Worm (Caenorhabditis elegans): ENCODE data around the gene F21C10.10.
A peak's percentile ranks its signal among the peaks of the same experiment; 100 is the strongest.

F21C10.10 gene

ce11 chrV:9125345-9125744 is 29.3 kb downstream of the F21C10.10 start, which contains the start of gene F21C10.5:
Gene F21C10.5, plus strand, starts transcription at chrV:9125645.
- TF ChIP-seq aly-2 (tag; optimal IDR thresholded peaks at IDR 0.05) (no peak), snpc-4 (tag; optimal IDR thresholded peaks at IDR 0.05) (no peak), ztf-11 (tag; optimal IDR thresholded peaks at IDR 0.05) (no peak), elt-1 (tag; optimal IDR thresholded peaks at IDR 0.05) (no peak), nfya-1 (tag; optimal IDR thresholded peaks at IDR 0.05; ENCODE audit: insufficient read depth) (no peak), elt-2 (tag; optimal IDR thresholded peaks at IDR 0.05) (no peak), nhr-11 (tag; optimal IDR thresholded peaks at IDR 0.05) (no peak), ZK546.5 (tag; optimal IDR thresholded peaks at IDR 0.05) (no peak), pha-4 (tag; optimal IDR thresholded peaks at IDR 0.05) (no peak), nhr-23 (tag; optimal IDR thresholded peaks at IDR 0.05) (no peak), nhr-67 (tag; optimal IDR thresholded peaks at IDR 0.05) (no peak), nhr-76 (tag; optimal IDR thresholded peaks at IDR 0.05) (no peak)

ce11 chrV:9126316-9126715 is 30.2 kb downstream of the F21C10.10 start, which contains the start of gene F21C10.4:
Gene F21C10.4, plus strand, starts transcription at chrV:9126616.
- TF ChIP-seq ztf-11 (tag; optimal IDR thresholded peaks at IDR 0.05), result no peak
- TF ChIP-seq R02D3.7 (tag; optimal IDR thresholded peaks at IDR 0.05), result no peak
- TF ChIP-seq elt-2 (tag; optimal IDR thresholded peaks at IDR 0.05), result no peak
- TF ChIP-seq unc-39 (tag; optimal IDR thresholded peaks at IDR 0.05), result no peak
- no peak for TF ChIP-seq ZK546.5 (tag; optimal IDR thresholded peaks at IDR 0.05)
- TF ChIP-seq fos-1 (tag; optimal IDR thresholded peaks at IDR 0.05), result no peak
- no peak for TF ChIP-seq nfya-1 (tag; optimal IDR thresholded peaks at IDR 0.05; ENCODE audit: insufficient read depth)
- TF ChIP-seq nhr-76 (tag; optimal IDR thresholded peaks at IDR 0.05), result no peak
- TF ChIP-seq zag-1 (tag; optimal IDR thresholded peaks at IDR 0.05), result no peak
- no peak for TF ChIP-seq pqm-1 (tag; optimal IDR thresholded peaks at IDR 0.05)
- no peak for TF ChIP-seq hmg-11 (tag; optimal IDR thresholded peaks at IDR 0.05)
- TF ChIP-seq egl-27 (tag; optimal IDR thresholded peaks at IDR 0.05), result no peak
- no peak for TF ChIP-seq nhr-25 (tag; optimal IDR thresholded peaks at IDR 0.05)
- TF ChIP-seq lin-39 (tag; optimal IDR thresholded peaks at IDR 0.05), result no peak
- TF ChIP-seq daf-12 (tag; optimal IDR thresholded peaks at IDR 0.05), result no peak
- TF ChIP-seq elt-3 (tag; optimal IDR thresholded peaks at IDR 0.05), result no peak
- TF ChIP-seq lsy-12 (tag; optimal IDR thresholded peaks at IDR 0.05), result no peak
- no peak for TF ChIP-seq pha-4 (tag; optimal IDR thresholded peaks at IDR 0.05)
- no peak for TF ChIP-seq ceh-9 (tag; optimal IDR thresholded peaks at IDR 0.05)

ce11 chrV:9127773-9128172 is 31.7 kb downstream of the F21C10.10 start, which contains the start of gene F21C10.3:
Gene F21C10.3, plus strand, starts transcription at chrV:9128073.
- TF ChIP-seq egl-27 (tag; optimal IDR thresholded peaks at IDR 0.05) (no peak), ZK546.5 (tag; optimal IDR thresholded peaks at IDR 0.05) (no peak), elt-1 (tag; optimal IDR thresholded peaks at IDR 0.05) (no peak)

- TF ChIP-seq egl-5 (tag; optimal IDR thresholded peaks at IDR 0.05), result no peak
- TF ChIP-seq fkh-2 (tag; optimal IDR thresholded peaks at IDR 0.05), result no peak
- TF ChIP-seq nhr-11 (tag; optimal IDR thresholded peaks at IDR 0.05), result peak; percentile 82
- TF ChIP-seq ama-1 (optimal IDR thresholded peaks at IDR 0.05), result no peak
- no peak for TF ChIP-seq nhr-77 (tag; optimal IDR thresholded peaks at IDR 0.05)
- no peak for TF ChIP-seq pqm-1 (tag; optimal IDR thresholded peaks at IDR 0.05)
- no peak for TF ChIP-seq elt-3 (tag; optimal IDR thresholded peaks at IDR 0.05)
- no peak for TF ChIP-seq ztf-11 (tag; optimal IDR thresholded peaks at IDR 0.05)
- no peak for TF ChIP-seq skn-1 (tag; optimal IDR thresholded peaks at IDR 0.05)
- no peak for TF ChIP-seq R02D3.7 (tag; optimal IDR thresholded peaks at IDR 0.05)
- TF ChIP-seq nhr-76 (tag; optimal IDR thresholded peaks at IDR 0.05), result no peak
- peak; percentile 2 for TF ChIP-seq elt-2 (tag; optimal IDR thresholded peaks at IDR 0.05)
- no peak for TF ChIP-seq ceh-28 (tag; optimal IDR thresholded peaks at IDR 0.05)
- no peak for TF ChIP-seq jun-1 (tag; optimal IDR thresholded peaks at IDR 0.05)
- TF ChIP-seq tbx-2 (tag; optimal IDR thresholded peaks at IDR 0.05), result no peak
- TF ChIP-seq egl-27 (tag; optimal IDR thresholded peaks at IDR 0.05), result no peak
- no peak for TF ChIP-seq nhr-25 (tag; optimal IDR thresholded peaks at IDR 0.05)
- no peak for TF ChIP-seq unc-39 (tag; optimal IDR thresholded peaks at IDR 0.05)
- TF ChIP-seq ceh-82 (tag; optimal IDR thresholded peaks at IDR 0.05), result no peak
- TF ChIP-seq nhr-12 (tag; optimal IDR thresholded peaks at IDR 0.05), result no peak
- TF ChIP-seq nhr-237 (tag; optimal IDR thresholded peaks at IDR 0.05), result no peak
- no peak for TF ChIP-seq nhr-43 (tag; optimal IDR thresholded peaks at IDR 0.05; ENCODE audit: poor library complexity, severe bottlenecking)
- peak; percentile 81 for TF ChIP-seq mdl-1 (tag; optimal IDR thresholded peaks at IDR 0.05)
- TF ChIP-seq snpc-4 (tag; optimal IDR thresholded peaks at IDR 0.05), result peak; percentile 41
- peak; percentile 69 for TF ChIP-seq fkh-10 (GFP tag; optimal IDR thresholded peaks at IDR 0.05)
- TF ChIP-seq daf-12 (tag; optimal IDR thresholded peaks at IDR 0.05), result no peak
- no peak for TF ChIP-seq aly-2 (tag; optimal IDR thresholded peaks at IDR 0.05)
- TF ChIP-seq lin-39 (tag; optimal IDR thresholded peaks at IDR 0.05), result peak; percentile 36
- no peak for TF ChIP-seq fos-1 (tag; optimal IDR thresholded peaks at IDR 0.05)
- no peak for TF ChIP-seq eor-1 (tag; optimal IDR thresholded peaks at IDR 0.05)
- no peak for TF ChIP-seq pha-4 (tag; optimal IDR thresholded peaks at IDR 0.05)
- TF ChIP-seq hmg-11 (tag; optimal IDR thresholded peaks at IDR 0.05), result no peak
- TF ChIP-seq ztf-4 (tag; optimal IDR thresholded peaks at IDR 0.05), result no peak
- TF ChIP-seq nhr-67 (tag; optimal IDR thresholded peaks at IDR 0.05), result no peak
- TF ChIP-seq lsy-12 (tag; optimal IDR thresholded peaks at IDR 0.05), result no peak
- no peak for TF ChIP-seq nhr-23 (tag; optimal IDR thresholded peaks at IDR 0.05)
- no peak for TF ChIP-seq elt-1 (tag; optimal IDR thresholded peaks at IDR 0.05)
- TF ChIP-seq ceh-9 (tag; optimal IDR thresholded peaks at IDR 0.05), result no peak
- peak; percentile 73 for TF ChIP-seq nfya-1 (tag; optimal IDR thresholded peaks at IDR 0.05; ENCODE audit: insufficient read depth)
- TF ChIP-seq ZK546.5 (tag; optimal IDR thresholded peaks at IDR 0.05), result no peak
- no peak for TF ChIP-seq zag-1 (tag; optimal IDR thresholded peaks at IDR 0.05)
- TF ChIP-seq sea-2 (GFP tag; optimal IDR thresholded peaks at IDR 0.05), result no peak
- no peak for TF ChIP-seq mml-1 (tag; optimal IDR thresholded peaks at IDR 0.05)
Measured at ce11 chrV:9128562-9128961, 32.5 kb downstream of the F21C10.10 start.
